Worm (Caenorhabditis elegans): ENCODE data around the gene Y45F3A.9.

The Y45F3A.9 gene

ce11 chrIII:10552929-10553328 is 42.0 kb downstream of the Y45F3A.9 start, which contains the start of gene T21C12.8:
TSS of gene T21C12.8 (minus strand) at chrIII:10553029.
- TF ChIP-seq hnd-1 (tag; optimal IDR thresholded peaks at IDR 0.05) (no peak), tbx-11 (GFP tag; IDR thresholded peaks at IDR 0.05) (no peak), scrt-1 (GFP tag; IDR thresholded peaks at IDR 0.05) (no peak), pes-1 (GFP tag; IDR thresholded peaks at IDR 0.05) (no peak), tra-4 (tag; optimal IDR thresholded peaks at IDR 0.05) (no peak), flt-1 (GFP tag; IDR thresholded peaks at IDR 0.05) (no peak), ets-7 (tag; optimal IDR thresholded peaks at IDR 0.05) (no peak)

All from whole organism, early embryonic.